Worm (Caenorhabditis elegans) whole organism, L2 larva: Measurements from ENCODE around the gene ben-1.

Experiments used
- F13H6.1 ChIP-seq: sonication (generic microtip); optimal IDR thresholded peaks from 2 replicates; lab custom pipeline; 2016; ENCODE audit warnings: missing genetic modification characterization, missing compliant biosample characterization
- Y55F3AM.14 ChIP-seq: fragments of 200-800 bp; sonication (Bioruptor generic); optimal IDR thresholded peaks from 2 replicates; lab custom pipeline; 2018; ENCODE audit warnings: mild to moderate bottlenecking, missing genetic modification characterization, missing compliant biosample characterization
- blmp-1 ChIP-seq: sonication (generic microtip); optimal IDR thresholded peaks from 2 replicates; lab custom pipeline; 2017; ENCODE audit warnings: missing genetic modification characterization, mild to moderate bottlenecking, missing compliant biosample characterization, antibody characterized with exemption, moderate library complexity; ENCODE audit not compliant: insufficient read depth
- ceh-16 ChIP-seq: fragments of 150-350 bp; optimal IDR thresholded peaks from 2 replicates; lab custom pipeline; 2014; ENCODE audit warnings: missing biosample characterization, missing genetic modification characterization
- ceh-82 ChIP-seq: fragments of 150-350 bp; optimal IDR thresholded peaks from 2 replicates; lab custom pipeline; 2014; ENCODE audit warnings: missing biosample characterization, missing genetic modification characterization
- elt-1 ChIP-seq: fragments of 150-350 bp; optimal IDR thresholded peaks from 2 replicates; lab custom pipeline; 2014; ENCODE audit warnings: missing biosample characterization, missing genetic modification characterization
- lin-13 ChIP-seq: fragments of 150-350 bp; optimal IDR thresholded peaks from 2 replicates; lab custom pipeline; 2014; ENCODE audit warnings: missing biosample characterization, missing genetic modification reagents, missing genetic modification characterization
- nhr-23 ChIP-seq: fragments of 150-350 bp; optimal IDR thresholded peaks from 2 replicates; lab custom pipeline; 2014; ENCODE audit warnings: missing biosample characterization, missing genetic modification reagents, missing genetic modification characterization
- nhr-237 ChIP-seq: fragments of 150-350 bp; optimal IDR thresholded peaks from 2 replicates; lab custom pipeline; 2014; ENCODE audit warnings: missing biosample characterization, missing genetic modification characterization
- ztf-1 ChIP-seq: fragments of 200-800 bp; sonication (Bioruptor generic); conservative IDR thresholded peaks from 2 replicates; pipeline ENCODE4 v1.3.6; 2022; ENCODE audit warnings: missing genetic modification characterization, missing compliant biosample characterization

DNA sequence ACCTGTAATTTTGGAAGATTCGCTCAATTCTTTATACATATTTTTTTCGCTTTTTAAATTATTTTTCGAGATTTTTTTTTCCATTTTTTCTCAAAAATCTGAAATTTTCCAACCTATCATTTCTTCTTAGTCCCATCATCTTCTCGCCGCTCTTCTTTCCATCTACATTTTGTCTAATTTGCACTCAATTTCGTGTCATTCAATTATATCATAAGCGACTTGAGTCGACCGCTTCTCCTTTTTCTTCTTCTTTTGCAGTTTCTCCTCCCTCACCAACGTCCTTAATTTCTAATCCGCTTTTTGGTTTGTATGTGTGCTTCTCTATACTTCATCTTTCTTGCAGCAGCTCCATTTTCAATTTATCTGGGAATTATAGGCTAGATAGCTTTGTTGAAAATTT, 46.7 kb upstream of the ben-1 start:
- TF ChIP-seq Y55F3AM.14 = no peak
- no peak for TF ChIP-seq blmp-1 (tag; lab: Kevin White, UChicago)
- no peak for TF ChIP-seq ceh-16 (tag; lab: Kevin White, UChicago)
- TF ChIP-seq F13H6.1 (tag; lab: Kevin White, UChicago) = no peak
- TF ChIP-seq elt-1 (tag; lab: Kevin White, UChicago) = no peak
- TF ChIP-seq nhr-23 (tag; lab: Kevin White, UChicago) = no peak
- TF ChIP-seq ceh-82 (tag; lab: Kevin White, UChicago) = no peak
- TF ChIP-seq lin-13 (GFP tag; lab: Kevin White, UChicago) = no peak
- no peak for TF ChIP-seq nhr-237 (tag; lab: Kevin White, UChicago)
- TF ChIP-seq ztf-1 (GFP tag; lab: Robert Waterston, UW) = no peak
